Worm (Caenorhabditis elegans) whole organism, L1 larva: Measurements from ENCODE around the gene gst-7.

ENCODE experiments used
- ama-1 ChIP-seq: fragments of 150-350 bp; optimal IDR thresholded peaks from 2 replicates; lab custom pipeline; 2014
- blmp-1 ChIP-seq: fragments of 150-350 bp; optimal IDR thresholded peaks from 2 replicates; lab custom pipeline; 2014; ENCODE audit warnings: missing biosample characterization, missing genetic modification characterization
- ces-1 ChIP-seq: fragments of 150-350 bp; optimal IDR thresholded peaks from 2 replicates; lab custom pipeline; 2014; ENCODE audit warnings: missing biosample characterization, missing genetic modification reagents, missing genetic modification characterization
- dsc-1 ChIP-seq: sonication (generic microtip); optimal IDR thresholded peaks from 2 replicates; lab custom pipeline; 2016; ENCODE audit warnings: mild to moderate bottlenecking, missing genetic modification characterization, missing compliant biosample characterization
- elt-2 ChIP-seq: sonication (generic microtip); optimal IDR thresholded peaks from 2 replicates; lab custom pipeline; 2016; ENCODE audit warnings: missing genetic modification characterization, mild to moderate bottlenecking, inconsistent platforms, missing compliant biosample characterization, missing genetic modification reagents
- fkh-8 ChIP-seq: sonication (generic microtip); optimal IDR thresholded peaks from 2 replicates; lab custom pipeline; 2016; ENCODE audit warnings: mild to moderate bottlenecking, missing genetic modification characterization, missing compliant biosample characterization
- fos-1 ChIP-seq: fragments of 150-350 bp; optimal IDR thresholded peaks from 2 replicates; lab custom pipeline; 2014; ENCODE audit warnings: missing biosample characterization, missing genetic modification characterization
- hpl-2 ChIP-seq: fragments of 150-350 bp; optimal IDR thresholded peaks from 2 replicates; lab custom pipeline; 2014; ENCODE audit warnings: missing biosample characterization, missing genetic modification reagents, missing genetic modification characterization
- mep-1 ChIP-seq: fragments of 150-350 bp; optimal IDR thresholded peaks from 2 replicates; lab custom pipeline; 2014; ENCODE audit warnings: missing biosample characterization, missing genetic modification characterization
- nhr-237 ChIP-seq: fragments of 150-350 bp; optimal IDR thresholded peaks from 2 replicates; lab custom pipeline; 2014; ENCODE audit warnings: missing biosample characterization, missing genetic modification characterization
- nhr-77 ChIP-seq: fragments of 150-350 bp; optimal IDR thresholded peaks from 2 replicates; lab custom pipeline; 2014; ENCODE audit warnings: missing biosample characterization, missing genetic modification characterization
- snpc-4 ChIP-seq: fragments of 150-350 bp; optimal IDR thresholded peaks from 2 replicates; lab custom pipeline; 2014; ENCODE audit warnings: missing biosample characterization, missing genetic modification characterization

- no peak for TF ChIP-seq snpc-4 (tag; lab: Kevin White, UChicago)
- TF ChIP-seq ces-1 (GFP tag; lab: Kevin White, UChicago): no peak
- no peak for TF ChIP-seq nhr-237 (tag; lab: Kevin White, UChicago)
- TF ChIP-seq fkh-8 (tag; lab: Kevin White, UChicago): no peak
- TF ChIP-seq elt-2: peak; percentile 87
- TF ChIP-seq ama-1 (lab: Kevin White, UChicago): no peak
- TF ChIP-seq mep-1 (tag; lab: Kevin White, UChicago): no peak
- no peak for TF ChIP-seq fos-1 (tag; lab: Kevin White, UChicago)
- no peak for TF ChIP-seq blmp-1 (tag; lab: Kevin White, UChicago)
- no peak for TF ChIP-seq dsc-1 (tag; lab: Kevin White, UChicago)
- no peak for TF ChIP-seq hpl-2 (GFP tag; lab: Kevin White, UChicago)
- no peak for TF ChIP-seq nhr-77 (tag; lab: Kevin White, UChicago)
Observed at ce11 chrII:4881727-4882126, at the start of gene gst-7.
